Worm (Caenorhabditis elegans): ENCODE results near the gene cwp-2.

cwp-2 gene

ce11 chrV:4800794-4801193, 41.6 kb downstream of the cwp-2 start, which contains the start of gene R02F11.1:
R02F11.1 (plus strand) TSS chrV:4801094.
- TF ChIP-seq ztf-11 (tag; optimal IDR thresholded peaks at IDR 0.05) (no peak), lin-39 (tag; optimal IDR thresholded peaks at IDR 0.05) (no peak), unc-62 (GFP tag; optimal IDR thresholded peaks at IDR 0.05) (no peak), snpc-4 (tag; optimal IDR thresholded peaks at IDR 0.05) (no peak), daf-12 (tag; optimal IDR thresholded peaks at IDR 0.05) (no peak), nhr-67 (tag; optimal IDR thresholded peaks at IDR 0.05) (no peak), nhr-11 (tag; optimal IDR thresholded peaks at IDR 0.05) (no peak), ZK546.5 (tag; optimal IDR thresholded peaks at IDR 0.05) (no peak), mdl-1 (tag; optimal IDR thresholded peaks at IDR 0.05) (no peak), eor-1 (tag; optimal IDR thresholded peaks at IDR 0.05) (no peak), elt-1 (tag; optimal IDR thresholded peaks at IDR 0.05) (no peak), sea-2 (GFP tag; optimal IDR thresholded peaks at IDR 0.05) (no peak), elt-3 (tag; optimal IDR thresholded peaks at IDR 0.05) (no peak), pha-4 (tag; optimal IDR thresholded peaks at IDR 0.05) (no peak), nhr-28 (tag; optimal IDR thresholded peaks at IDR 0.05) (no peak), jun-1 (tag; optimal IDR thresholded peaks at IDR 0.05) (no peak), nfya-1 (tag; optimal IDR thresholded peaks at IDR 0.05; ENCODE audit: insufficient read depth) (no peak), lsy-12 (tag; optimal IDR thresholded peaks at IDR 0.05) (no peak), nhr-12 (tag; optimal IDR thresholded peaks at IDR 0.05) (no peak), nhr-76 (tag; optimal IDR thresholded peaks at IDR 0.05) (no peak)

ce11 chrV:4794308-4794707, 48.1 kb downstream of the cwp-2 start, which contains the start of gene R02F11.2:
R02F11.2 (plus strand) TSS chrV:4794599.
- TF ChIP-seq nhr-11 (tag; optimal IDR thresholded peaks at IDR 0.05) = peak; percentile 45
- no peak for TF ChIP-seq ceh-82 (tag; optimal IDR thresholded peaks at IDR 0.05)
